Worm (Caenorhabditis elegans) whole organism, mixed stage, embryonic: ENCODE measurements around the gene gcy-11.
A peak's percentile ranks its signal among the peaks of the same experiment; 100 is the strongest.

ENCODE experiments used
- M03D4.4 ChIP-seq: sonication (generic microtip); optimal IDR thresholded peaks from 2 replicates; lab custom pipeline; 2017; ENCODE audit warnings: mild to moderate bottlenecking, missing genetic modification characterization, missing compliant biosample characterization
- bed-3 ChIP-seq: fragments of 200-800 bp; sonication (Bioruptor generic); optimal IDR thresholded peaks from 3 replicates; lab custom pipeline; 2018; ENCODE audit warnings: mild to moderate bottlenecking, missing genetic modification characterization, moderate library complexity, missing compliant biosample characterization
- blmp-1 ChIP-seq: fragments of 150-350 bp; optimal IDR thresholded peaks from 2 replicates; lab custom pipeline; 2014; ENCODE audit warnings: missing biosample characterization, missing genetic modification characterization
- ceh-43 ChIP-seq: fragments of 200-800 bp; sonication (Bioruptor generic); optimal IDR thresholded peaks from 2 replicates; lab custom pipeline; 2018; ENCODE audit warnings: mild to moderate bottlenecking, missing genetic modification characterization, moderate library complexity, missing compliant biosample characterization
- ceh-83 ChIP-seq: fragments of 200-800 bp; sonication (Bioruptor generic); optimal IDR thresholded peaks from 2 replicates; lab custom pipeline; 2018; ENCODE audit warnings: mild to moderate bottlenecking, missing genetic modification characterization, missing compliant biosample characterization
- ces-1 ChIP-seq: fragments of 150-350 bp; optimal IDR thresholded peaks from 2 replicates; lab custom pipeline; 2014; ENCODE audit warnings: missing biosample characterization, missing genetic modification reagents, missing genetic modification characterization
- cnd-1 ChIP-seq: fragments of 200-800 bp; sonication (Bioruptor generic); optimal IDR thresholded peaks from 2 replicates; lab custom pipeline; 2018; ENCODE audit warnings: mild to moderate bottlenecking, missing genetic modification characterization, missing compliant biosample characterization
- elt-1 ChIP-seq: sonication (generic microtip); optimal IDR thresholded peaks from 2 replicates; lab custom pipeline; 2017; ENCODE audit warnings: missing genetic modification characterization, mild to moderate bottlenecking, missing compliant biosample characterization, antibody characterized with exemption, moderate library complexity, borderline replicate concordance; ENCODE audit not compliant: insufficient read depth
- elt-3 ChIP-seq: fragments of 150-350 bp; optimal IDR thresholded peaks from 2 replicates; lab custom pipeline; 2014; ENCODE audit warnings: missing biosample characterization, missing genetic modification characterization
- ham-2 ChIP-seq: fragments of 200-800 bp; sonication (Bioruptor generic); optimal IDR thresholded peaks from 2 replicates; lab custom pipeline; 2018; ENCODE audit warnings: mild to moderate bottlenecking, missing genetic modification characterization, missing compliant biosample characterization
- hlh-1 ChIP-seq: fragments of 150-350 bp; optimal IDR thresholded peaks from 2 replicates; lab custom pipeline; 2014; ENCODE audit warnings: missing biosample characterization, missing genetic modification reagents, missing genetic modification characterization
- lin-13 ChIP-seq: fragments of 150-350 bp; optimal IDR thresholded peaks from 2 replicates; lab custom pipeline; 2014; ENCODE audit warnings: missing biosample characterization, missing genetic modification characterization
- lin-32 ChIP-seq: fragments of 200-800 bp; sonication (Bioruptor generic); optimal IDR thresholded peaks from 2 replicates; lab custom pipeline; 2018; ENCODE audit warnings: mild to moderate bottlenecking, missing genetic modification characterization, missing compliant biosample characterization
- lsy-2 ChIP-seq: fragments of 150-350 bp; optimal IDR thresholded peaks from 2 replicates; lab custom pipeline; 2014; ENCODE audit warnings: missing biosample characterization, missing genetic modification characterization
- mab-5 ChIP-seq: fragments of 150-350 bp; optimal IDR thresholded peaks from 2 replicates; lab custom pipeline; 2014; ENCODE audit warnings: missing biosample characterization, missing genetic modification characterization
- mep-1 ChIP-seq: fragments of 150-350 bp; optimal IDR thresholded peaks from 2 replicates; lab custom pipeline; 2017; ENCODE audit warnings: missing biosample characterization, missing genetic modification reagents, missing genetic modification characterization, inconsistent platforms
- mls-2 ChIP-seq: sonication (generic microtip); optimal IDR thresholded peaks from 2 replicates; lab custom pipeline; 2016; ENCODE audit warnings: mild to moderate bottlenecking, missing genetic modification characterization, moderate library complexity, missing compliant biosample characterization
- nhr-12 ChIP-seq: fragments of 150-350 bp; optimal IDR thresholded peaks from 2 replicates; lab custom pipeline; 2014; ENCODE audit warnings: missing biosample characterization, missing genetic modification characterization
- nhr-2 ChIP-seq: fragments of 150-350 bp; optimal IDR thresholded peaks from 2 replicates; lab custom pipeline; 2014; ENCODE audit warnings: missing biosample characterization, missing genetic modification characterization
- nhr-237 ChIP-seq: fragments of 150-350 bp; optimal IDR thresholded peaks from 2 replicates; lab custom pipeline; 2014; ENCODE audit warnings: missing biosample characterization, missing genetic modification characterization
- nhr-28 ChIP-seq: fragments of 150-350 bp; optimal IDR thresholded peaks from 2 replicates; lab custom pipeline; 2014; ENCODE audit warnings: missing biosample characterization, missing genetic modification characterization
- nhr-76 ChIP-seq: sonication (generic microtip); optimal IDR thresholded peaks from 2 replicates; lab custom pipeline; 2017; ENCODE audit warnings: missing biosample characterization, missing genetic modification characterization
- pha-4 ChIP-seq: fragments of 150-350 bp; optimal IDR thresholded peaks from 2 replicates; lab custom pipeline; 2018; ENCODE audit warnings: missing biosample characterization, missing genetic modification reagents, missing genetic modification characterization
- sem-2 ChIP-seq: fragments of 200-800 bp; sonication (Bioruptor generic); optimal IDR thresholded peaks from 2 replicates; lab custom pipeline; 2018; ENCODE audit warnings: mild to moderate bottlenecking, missing genetic modification characterization, missing compliant biosample characterization
- snpc-4 ChIP-seq: fragments of 150-350 bp; optimal IDR thresholded peaks from 2 replicates; lab custom pipeline; 2014; ENCODE audit warnings: missing biosample characterization, missing genetic modification characterization
- sptf-1 ChIP-seq: sonication (generic microtip); optimal IDR thresholded peaks from 2 replicates; lab custom pipeline; 2017; ENCODE audit warnings: mild to moderate bottlenecking, missing genetic modification characterization, moderate library complexity, missing compliant biosample characterization
- tbx-8 ChIP-seq: fragments of 200-800 bp; sonication (Bioruptor generic); optimal IDR thresholded peaks from 2 replicates; lab custom pipeline; 2018; ENCODE audit warnings: mild to moderate bottlenecking, missing genetic modification characterization, moderate library complexity, missing compliant biosample characterization
- unc-120 ChIP-seq: sonication (generic microtip); optimal IDR thresholded peaks from 2 replicates; lab custom pipeline; 2017; ENCODE audit warnings: missing genetic modification characterization, missing compliant biosample characterization; ENCODE audit not compliant: poor library complexity, severe bottlenecking
- unc-39 ChIP-seq: fragments of 150-350 bp; optimal IDR thresholded peaks from 2 replicates; lab custom pipeline; 2014; ENCODE audit warnings: missing biosample characterization, missing genetic modification characterization
- zip-8 ChIP-seq: fragments of 150-350 bp; optimal IDR thresholded peaks from 2 replicates; lab custom pipeline; 2014; ENCODE audit warnings: missing biosample characterization, missing genetic modification characterization
- ztf-11 ChIP-seq: fragments of 150-350 bp; optimal IDR thresholded peaks from 2 replicates; lab custom pipeline; 2014; ENCODE audit warnings: missing biosample characterization, missing genetic modification characterization

The gcy-11 gene

ce11 chrX:17055481-17055835, at the start of gene gcy-11:
Gene gcy-11 (minus strand): TSS chrX:17055581.
- no peak for TF ChIP-seq nhr-28 (tag; lab: Kevin White, UChicago)
- TF ChIP-seq hlh-1 (tag; lab: Kevin White, UChicago): no peak
- TF ChIP-seq pha-4 (tag; lab: Kevin White, UChicago): no peak
- no peak for TF ChIP-seq ham-2 (GFP tag; lab: Kevin White, UChicago)
- TF ChIP-seq blmp-1 (tag; lab: Kevin White, UChicago): no peak
- no peak for TF ChIP-seq lsy-2 (tag; lab: Kevin White, UChicago)
- TF ChIP-seq nhr-2 (tag; lab: Kevin White, UChicago): no peak
- TF ChIP-seq bed-3 (GFP tag; lab: Kevin White, UChicago): no peak
- TF ChIP-seq ces-1: no peak
- TF ChIP-seq unc-39 (tag; lab: Kevin White, UChicago): no peak
- TF ChIP-seq elt-1 (tag; lab: Kevin White, UChicago): no peak
- TF ChIP-seq mab-5 (tag; lab: Kevin White, UChicago): no peak
- TF ChIP-seq mep-1 (tag; lab: Kevin White, UChicago): no peak
- TF ChIP-seq elt-3 (tag; lab: Kevin White, UChicago): no peak
- TF ChIP-seq sem-2 (GFP tag; lab: Kevin White, UChicago): no peak
- TF ChIP-seq tbx-8 (GFP tag; lab: Kevin White, UChicago): no peak
- TF ChIP-seq ztf-11: no peak
- no peak for TF ChIP-seq snpc-4 (tag; lab: Kevin White, UChicago)

DNA sequence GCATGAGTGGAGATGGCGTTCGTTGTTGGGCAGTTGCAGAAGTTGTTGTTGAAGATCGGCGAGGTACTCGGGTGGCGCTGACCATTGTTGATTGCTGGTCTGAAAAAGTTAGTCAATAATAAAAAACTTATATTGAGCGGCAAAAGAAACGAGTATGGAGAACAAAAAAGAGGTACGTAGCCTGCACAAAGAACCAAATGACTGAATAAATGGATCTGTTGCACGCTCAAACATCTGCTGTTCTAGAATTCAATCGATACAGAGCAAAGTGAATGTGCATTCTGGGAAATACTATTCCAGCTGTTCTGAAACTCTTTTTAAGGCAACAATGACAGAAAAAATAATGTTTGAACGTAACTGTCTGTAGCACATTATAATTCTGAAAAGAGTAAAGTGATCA, 45.3 kb upstream of the gcy-11 start, which contains the start of gene lido-2:
Gene lido-2, minus strand, starts transcription at position 101 of the 400 bp plus-strand sequence.
- TF ChIP-seq M03D4.4 (tag; lab: Kevin White, UChicago) (no peak), nhr-2 (tag; lab: Kevin White, UChicago) (no peak), pha-4 (tag; lab: Kevin White, UChicago) (no peak), mls-2 (tag; lab: Kevin White, UChicago) (no peak), ztf-11 (no peak), cnd-1 (no peak), snpc-4 (tag; lab: Kevin White, UChicago) (no peak), nhr-76 (tag; lab: Kevin White, UChicago) (no peak), nhr-237 (no peak), unc-39 (tag; lab: Kevin White, UChicago) (no peak), lin-32 (no peak), elt-3 (tag; lab: Kevin White, UChicago) (no peak), lsy-2 (tag; lab: Kevin White, UChicago) (no peak), nhr-12 (no peak), lin-13 (no peak), ceh-83 (GFP tag; lab: Kevin White, UChicago) (no peak), mab-5 (tag; lab: Kevin White, UChicago) (no peak), sem-2 (GFP tag; lab: Kevin White, UChicago) (no peak), blmp-1 (tag; lab: Kevin White, UChicago) (no peak), unc-120 (tag; lab: Kevin White, UChicago) (no peak)

DNA sequence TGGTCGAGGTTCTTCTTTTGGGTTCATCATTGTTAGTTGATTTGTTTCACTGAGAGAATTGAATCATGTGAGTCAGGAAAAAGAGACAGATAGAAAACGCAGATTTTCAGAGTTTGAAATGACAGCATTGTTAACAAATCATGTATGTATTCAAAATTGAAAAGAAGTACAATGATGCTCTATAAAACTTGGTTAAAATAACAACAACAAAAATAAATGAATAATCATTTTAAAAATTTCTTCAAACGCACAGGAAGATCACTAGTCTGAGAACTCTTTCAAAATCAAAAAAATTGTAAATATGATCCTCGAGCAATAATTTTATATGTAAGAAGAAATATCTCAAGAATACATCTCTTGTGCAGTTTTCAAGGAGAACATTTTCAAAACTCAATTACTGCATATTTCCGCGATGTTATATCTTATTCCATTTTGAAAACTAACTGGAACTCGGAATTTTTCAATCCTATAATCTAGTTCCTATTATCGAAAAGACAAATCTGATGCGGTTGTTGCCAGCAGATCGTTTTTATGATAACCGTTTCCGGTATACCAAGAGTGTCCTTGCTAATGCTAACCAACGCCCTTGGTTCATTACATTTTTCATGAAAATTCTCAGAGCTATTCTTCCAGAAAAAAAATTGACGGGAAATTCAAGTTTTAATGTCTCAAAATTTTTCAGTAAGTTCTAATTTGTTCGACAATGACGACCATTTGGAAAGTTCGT, 41.3 kb upstream of the gcy-11 start, which contains the start of gene lido-1:
Gene lido-1, minus strand, starts transcription at position 51 of the 727 bp plus-strand sequence.
- TF ChIP-seq lin-32 (no peak), hlh-1 (tag; lab: Kevin White, UChicago) (no peak), ces-1 (no peak), elt-3 (tag; lab: Kevin White, UChicago) (no peak), sptf-1 (no peak), elt-1 (tag; lab: Kevin White, UChicago) (peak; percentile 26), lin-13 (no peak), ham-2 (GFP tag; lab: Kevin White, UChicago) (no peak)
- TF ChIP-seq, all 35 proteins: peak for 1

ce11 chrX:17093199-17093598, 37.8 kb upstream of the gcy-11 start, which contains the start of gene C08A9.3:
Gene C08A9.3 (minus strand): TSS chrX:17093299.
- TF ChIP-seq unc-120 (tag; lab: Kevin White, UChicago): no peak
- no peak for TF ChIP-seq blmp-1 (tag; lab: Kevin White, UChicago)
- no peak for TF ChIP-seq cnd-1
- no peak for TF ChIP-seq nhr-12
- TF ChIP-seq nhr-28 (tag; lab: Kevin White, UChicago): no peak
- TF ChIP-seq lsy-2 (tag; lab: Kevin White, UChicago): no peak
- no peak for TF ChIP-seq nhr-76 (tag; lab: Kevin White, UChicago)
- TF ChIP-seq lin-13: no peak
- TF ChIP-seq tbx-8 (GFP tag; lab: Kevin White, UChicago): no peak
- TF ChIP-seq unc-39 (tag; lab: Kevin White, UChicago): no peak
- TF ChIP-seq nhr-237: no peak
- TF ChIP-seq sptf-1: no peak
- no peak for TF ChIP-seq mab-5 (tag; lab: Kevin White, UChicago)
- no peak for TF ChIP-seq snpc-4 (tag; lab: Kevin White, UChicago)
- no peak for TF ChIP-seq zip-8
- no peak for TF ChIP-seq ceh-43 (GFP tag; lab: Kevin White, UChicago)
- TF ChIP-seq nhr-2 (tag; lab: Kevin White, UChicago): no peak
- no peak for TF ChIP-seq pha-4 (tag; lab: Kevin White, UChicago)
- no peak for TF ChIP-seq elt-1 (tag; lab: Kevin White, UChicago)
